Fruit fly (Drosophila melanogaster) whole organism, prepupa: ENCODE data around the gene Bx42.

Experiments used
- Blimp-1 ChIP-seq: fragments of 200-800 bp; sonication (Bioruptor generic); optimal IDR thresholded peaks from 3 replicates; lab custom pipeline; 2017; ENCODE audit warnings: missing biosample characterization, missing genetic modification characterization, mild to moderate bottlenecking, moderate library complexity, missing genetic modification reagents
- CG10631 ChIP-seq: fragments of 200-800 bp; sonication (Bioruptor generic); optimal IDR thresholded peaks from 2 replicates; lab custom pipeline; 2016; ENCODE audit warnings: missing biosample characterization, missing genetic modification characterization
- CG11294 ChIP-seq: fragments of 200-800 bp; sonication (Bioruptor generic); IDR thresholded peaks from 2 replicates; pipeline ENCODE4 v1.3.6; 2022; ENCODE audit warnings: missing biosample characterization, missing genetic modification characterization
- CG15336 ChIP-seq: fragments of 200-800 bp; sonication (Bioruptor generic); IDR thresholded peaks from 2 replicates; pipeline ENCODE4 v1.3.6; 2022; ENCODE audit warnings: missing biosample characterization, missing genetic modification characterization
- CG1621 ChIP-seq: fragments of 200-800 bp; sonication (Bioruptor generic); optimal IDR thresholded peaks from 3 replicates; lab custom pipeline; 2018; ENCODE audit warnings: missing biosample characterization, mild to moderate bottlenecking, missing genetic modification characterization
- CG16779 ChIP-seq: fragments of 200-800 bp; sonication (Bioruptor generic); optimal IDR thresholded peaks from 3 replicates; lab custom pipeline; 2017; ENCODE audit warnings: missing biosample characterization, mild to moderate bottlenecking, missing genetic modification characterization
- CG3032 ChIP-seq: fragments of 200-800 bp; optimal IDR thresholded peaks from 2 replicates; lab custom pipeline; 2019; ENCODE audit warnings: missing biosample characterization, mild to moderate bottlenecking, missing genetic modification characterization, moderate library complexity
- CG34406 ChIP-seq: fragments of 200-800 bp; sonication (Bioruptor generic); optimal IDR thresholded peaks from 3 replicates; lab custom pipeline; 2016; ENCODE audit warnings: missing biosample characterization, missing genetic modification characterization
- CG3919 ChIP-seq: fragments of 200-800 bp; sonication (Bioruptor generic); optimal IDR thresholded peaks from 3 replicates; lab custom pipeline; 2016; ENCODE audit warnings: missing biosample characterization, missing genetic modification characterization
- CG4318 ChIP-seq: fragments of 200-800 bp; sonication (Bioruptor generic); optimal IDR thresholded peaks from 3 replicates; lab custom pipeline; 2017; ENCODE audit warnings: missing biosample characterization, mild to moderate bottlenecking, missing genetic modification characterization
- CG6163 ChIP-seq: fragments of 200-800 bp; sonication (Bioruptor generic); IDR thresholded peaks from 3 replicates; pipeline ENCODE4 v1.3.6; 2022; ENCODE audit warnings: missing biosample characterization, missing genetic modification characterization
- CG6792 ChIP-seq: fragments of 200-800 bp; sonication (Bioruptor generic); optimal IDR thresholded peaks from 3 replicates; lab custom pipeline; 2016; ENCODE audit warnings: missing biosample characterization, missing genetic modification characterization
- CG6808 ChIP-seq: fragments of 200-800 bp; sonication (Bioruptor generic); optimal IDR thresholded peaks from 3 replicates; lab custom pipeline; 2017; ENCODE audit warnings: missing biosample characterization, missing genetic modification characterization, mild to moderate bottlenecking, moderate library complexity, missing genetic modification reagents
- CG6854 ChIP-seq: fragments of 200-800 bp; sonication (Bioruptor generic); optimal IDR thresholded peaks from 2 replicates; lab custom pipeline; 2017; ENCODE audit warnings: missing biosample characterization, mild to moderate bottlenecking, missing genetic modification characterization
- CG7368 ChIP-seq: fragments of 200-800 bp; sonication (Bioruptor generic); optimal IDR thresholded peaks from 3 replicates; lab custom pipeline; 2016; ENCODE audit warnings: missing biosample characterization, missing genetic modification characterization
- CG8119 ChIP-seq: fragments of 200-800 bp; sonication (Bioruptor generic); IDR thresholded peaks from 3 replicates; pipeline ENCODE4 v1.3.6; 2022; ENCODE audit warnings: missing biosample characterization, missing genetic modification characterization
- CG8632 ChIP-seq: fragments of 200-800 bp; sonication (Bioruptor generic); optimal IDR thresholded peaks from 3 replicates; lab custom pipeline; 2016; ENCODE audit warnings: missing biosample characterization, missing genetic modification characterization
- CG9139 ChIP-seq: fragments of 200-800 bp; sonication (Bioruptor generic); optimal IDR thresholded peaks from 3 replicates; lab custom pipeline; 2017; ENCODE audit warnings: missing biosample characterization, mild to moderate bottlenecking, missing genetic modification characterization
- Eip78C ChIP-seq: fragments of 200-800 bp; sonication (Bioruptor generic); peaks from one replicate; lab custom pipeline; 2016; ENCODE audit warnings: missing biosample characterization, missing genetic modification characterization
- Eip93F ChIP-seq: fragments of 200-800 bp; sonication (Bioruptor generic); optimal IDR thresholded peaks from 2 replicates; lab custom pipeline; 2016; ENCODE audit warnings: missing biosample characterization, mild to moderate bottlenecking, missing genetic modification characterization
- Ets21C ChIP-seq: fragments of 200-800 bp; sonication (Bioruptor generic); optimal IDR thresholded peaks from 3 replicates; lab custom pipeline; 2016; ENCODE audit warnings: missing biosample characterization, missing genetic modification characterization
- Ets96B ChIP-seq: fragments of 200-800 bp; optimal IDR thresholded peaks from 2 replicates; lab custom pipeline; 2019; ENCODE audit warnings: missing biosample characterization, mild to moderate bottlenecking, missing genetic modification characterization, moderate library complexity
- Hr38 ChIP-seq: sonication (Bioruptor generic); optimal IDR thresholded peaks from 2 replicates; lab custom pipeline; 2016; ENCODE audit warnings: missing biosample characterization, missing genetic modification characterization
- Lpt ChIP-seq: fragments of 200-800 bp; sonication (Bioruptor generic); optimal IDR thresholded peaks from 3 replicates; lab custom pipeline; 2016; ENCODE audit warnings: missing biosample characterization, missing genetic modification characterization
- OdsH ChIP-seq: fragments of 200-800 bp; sonication (Bioruptor generic); optimal IDR thresholded peaks from 3 replicates; lab custom pipeline; 2016; ENCODE audit warnings: missing biosample characterization, missing genetic modification characterization
- Smox ChIP-seq: fragments of 200-800 bp; sonication (Bioruptor generic); optimal IDR thresholded peaks from 3 replicates; lab custom pipeline; 2016; ENCODE audit warnings: missing biosample characterization, missing genetic modification characterization
- Sox102F ChIP-seq: fragments of 200-800 bp; sonication (Bioruptor generic); optimal IDR thresholded peaks from 2 replicates; lab custom pipeline; 2016; ENCODE audit warnings: missing biosample characterization, mild to moderate bottlenecking, missing genetic modification characterization
- Sox14 ChIP-seq: fragments of 200-800 bp; sonication (Bioruptor generic); optimal IDR thresholded peaks from 3 replicates; lab custom pipeline; 2016; ENCODE audit warnings: missing biosample characterization, missing genetic modification characterization
- Sox15 ChIP-seq: fragments of 200-800 bp; sonication (Bioruptor generic); optimal IDR thresholded peaks from 3 replicates; lab custom pipeline; 2016; ENCODE audit warnings: missing biosample characterization, missing genetic modification characterization
- achi ChIP-seq: fragments of 200-800 bp; sonication (Bioruptor generic); optimal IDR thresholded peaks from 3 replicates; lab custom pipeline; 2016; ENCODE audit warnings: missing biosample characterization, missing genetic modification characterization
- acj6 ChIP-seq: fragments of 200-800 bp; sonication (Bioruptor generic); optimal IDR thresholded peaks from 3 replicates; lab custom pipeline; 2016; ENCODE audit warnings: missing biosample characterization, missing genetic modification characterization
- cyc ChIP-seq: fragments of 200-800 bp; sonication (Bioruptor generic); optimal IDR thresholded peaks from 3 replicates; lab custom pipeline; 2016; ENCODE audit warnings: missing biosample characterization, missing genetic modification characterization
- dac ChIP-seq: fragments of 200-800 bp; sonication (Bioruptor generic); optimal IDR thresholded peaks from 2 replicates; lab custom pipeline; 2017; ENCODE audit warnings: missing biosample characterization, mild to moderate bottlenecking, missing genetic modification characterization
- dsx ChIP-seq: fragments of 200-800 bp; optimal IDR thresholded peaks from 3 replicates; lab custom pipeline; 2019; ENCODE audit warnings: missing biosample characterization, mild to moderate bottlenecking, missing genetic modification characterization, moderate library complexity; ENCODE audit not compliant: poor library complexity, severe bottlenecking
- eg ChIP-seq: fragments of 200-800 bp; sonication (Bioruptor generic); IDR thresholded peaks from 3 replicates; pipeline ENCODE4 v1.3.6; 2022; ENCODE audit warnings: missing biosample characterization, missing genetic modification characterization
- esn ChIP-seq: fragments of 200-800 bp; sonication (Bioruptor generic); optimal IDR thresholded peaks from 2 replicates; lab custom pipeline; 2016; ENCODE audit warnings: missing biosample characterization, mild to moderate bottlenecking, missing genetic modification characterization, moderate library complexity
- fd59A ChIP-seq: fragments of 200-800 bp; sonication (Bioruptor generic); optimal IDR thresholded peaks from 2 replicates; lab custom pipeline; 2017; ENCODE audit warnings: missing biosample characterization, mild to moderate bottlenecking, missing genetic modification characterization, missing genetic modification reagents
- fd85E ChIP-seq: fragments of 200-800 bp; sonication (Bioruptor generic); optimal IDR thresholded peaks from 3 replicates; lab custom pipeline; 2016; ENCODE audit warnings: missing biosample characterization, missing genetic modification characterization
- lz ChIP-seq: fragments of 200-800 bp; sonication (Bioruptor generic); optimal IDR thresholded peaks from 3 replicates; lab custom pipeline; 2016; ENCODE audit warnings: missing biosample characterization, missing genetic modification characterization
- pdm3 ChIP-seq: fragments of 200-800 bp; sonication (Bioruptor generic); optimal IDR thresholded peaks from 3 replicates; lab custom pipeline; 2016; ENCODE audit warnings: missing biosample characterization, missing genetic modification characterization
- spab ChIP-seq: fragments of 200-800 bp; sonication (Bioruptor generic); optimal IDR thresholded peaks from 2 replicates; lab custom pipeline; 2017; ENCODE audit warnings: missing biosample characterization, mild to moderate bottlenecking, missing genetic modification characterization, missing genetic modification reagents
- ss ChIP-seq, 2 experiments: fragments of 200-800 bp; sonication (Bioruptor generic); optimal IDR thresholded peaks; 2 replicates in 1 of 2; 3 replicates in 1 of 2; lab custom pipeline; 2017 to 2018; ENCODE audit warnings: mild to moderate bottlenecking in 2 of 2, missing biosample characterization in 2 of 2, missing genetic modification characterization in 2 of 2, moderate library complexity in 1 of 2
- svp ChIP-seq: fragments of 200-800 bp; sonication (Bioruptor generic); peaks from one replicate; lab custom pipeline; 2016; ENCODE audit warnings: missing biosample characterization, missing genetic modification characterization
- vri ChIP-seq: fragments of 200-800 bp; sonication (Bioruptor generic); optimal IDR thresholded peaks from 3 replicates; lab custom pipeline; 2016; ENCODE audit warnings: missing biosample characterization, mild to moderate bottlenecking, missing genetic modification characterization

Bx42 gene

dm6 chrX:9078263-9078662, 28.1 kb downstream of the Bx42 start, which contains the start of gene CG44325 (continued):
- TF ChIP-seq CG4318 (GFP tag; lab: Kevin White, UChicago) (no peak), CG6792 (peak; percentile 4), CG3919 (peak; percentile 59)

- TF ChIP-seq eg (peak; percentile 48; the same call in 1 of the 3 replicates), Sox14 (GFP tag; lab: Kevin White, UChicago) (no peak), achi (no peak), svp (GFP tag; lab: Kevin White, UChicago) (peak; percentile 56), Sox15 (GFP tag; lab: Kevin White, UChicago) (no peak), Ets21C (no peak), Smox (no peak), Blimp-1 (GFP tag; lab: Kevin White, UChicago) (no peak), CG6163 (peak; percentile 57; the same call in 1 of the 3 replicates), fd59A (no peak), CG1621 (tag; lab: Kevin White, UChicago) (no peak), CG3919 (no peak), dsx (peak; percentile 53), esn (no peak), CG3032 (peak; percentile 14), spab (no peak), fd85E (GFP tag; lab: Kevin White, UChicago) (no peak), Eip78C (peak; percentile 63), CG8632 (GFP tag; lab: Kevin White, UChicago) (peak; percentile 9), CG6808 (GFP tag; lab: Kevin White, UChicago) (peak; percentile 46), CG6792 (no peak), CG9139 (GFP tag; lab: Kevin White, UChicago) (peak; percentile 37), CG16779 (tag; lab: Kevin White, UChicago) (peak; percentile 37), Sox102F (GFP tag; lab: Kevin White, UChicago) (no peak), OdsH (GFP tag; lab: Kevin White, UChicago) (no peak), CG10631 (GFP tag; lab: Kevin White, UChicago) (no peak), CG34406 (no peak), ss (GFP tag; optimal IDR thresholded peaks at IDR 0.05; lab: Kevin White, UChicago) (peak; percentile 81 to 82), vri (GFP tag; lab: Kevin White, UChicago) (peak; percentile 37), dac (no peak), lz (GFP tag; lab: Kevin White, UChicago) (no peak), cyc (no peak), CG8119 (GFP tag; lab: Robert Waterston, UW) (0 out of 3 replicates have a peak, but pooled peaks have one; percentile 33), Hr38 (GFP tag; lab: Kevin White, UChicago) (no peak)
These were observed 28.8 kb downstream of the Bx42 start for dm6 chrX:9077558-9077957.

dm6 chrX:9075641-9076324, 30.6 kb downstream of the Bx42 start:
- peak; percentile 38; the same call in 1 of the 3 replicates for TF ChIP-seq CG6163
- no peak for TF ChIP-seq Ets96B
- TF ChIP-seq CG6808 (GFP tag; lab: Kevin White, UChicago), result peak; percentile 70
- peak; percentile 88 for TF ChIP-seq svp (GFP tag; lab: Kevin White, UChicago)
- TF ChIP-seq Blimp-1 (GFP tag; lab: Kevin White, UChicago), result peak; percentile 52
- TF ChIP-seq OdsH (GFP tag; lab: Kevin White, UChicago), result peak; percentile 72
- TF ChIP-seq CG1621 (tag; lab: Kevin White, UChicago), result no peak
- peak; percentile 42 for TF ChIP-seq Ets21C
- TF ChIP-seq CG7368 (GFP tag; lab: Kevin White, UChicago), result peak; percentile 53
- TF ChIP-seq Smox, result peak; percentile 66
- TF ChIP-seq CG9139 (GFP tag; lab: Kevin White, UChicago), result peak; percentile 47
- TF ChIP-seq dac, result peak; percentile 27
- TF ChIP-seq CG15336 (GFP tag; lab: Robert Waterston, UW), result peak; percentile 49
- peak; percentile 65 for TF ChIP-seq pdm3 (GFP tag; lab: Kevin White, UChicago)
- TF ChIP-seq CG10631 (GFP tag; lab: Kevin White, UChicago), result peak; percentile 43
- peak; percentile 54 for TF ChIP-seq CG6792
- TF ChIP-seq fd85E (GFP tag; lab: Kevin White, UChicago), result no peak
- peak; percentile 60 for TF ChIP-seq cyc
- TF ChIP-seq dsx, result no peak
- no peak for TF ChIP-seq CG6854
- no peak for TF ChIP-seq CG11294 (GFP tag; lab: Robert Waterston, UW)
- peak; percentile 56 for TF ChIP-seq achi
- peak; percentile 53 for TF ChIP-seq Lpt (GFP tag; lab: Kevin White, UChicago)
- TF ChIP-seq spab, result peak; percentile 32
- TF ChIP-seq CG16779 (tag; lab: Kevin White, UChicago), result peak; percentile 46
- TF ChIP-seq esn, result peak; percentile 73
- TF ChIP-seq Eip93F, result peak; percentile 4
- peak; percentile 67 for TF ChIP-seq acj6 (GFP tag; lab: Kevin White, UChicago)
- TF ChIP-seq Sox102F (GFP tag; lab: Kevin White, UChicago), result peak; percentile 59
- peak in 1 of 2 experiments; percentile 70 for TF ChIP-seq ss (GFP tag; optimal IDR thresholded peaks at IDR 0.05; lab: Kevin White, UChicago)
